Worm (Caenorhabditis elegans) whole organism, L1 larva: ENCODE results near the gene C05C10.8.

Experiments used
- C04F5.9 ChIP-seq: sonication (generic microtip); optimal IDR thresholded peaks from 2 replicates; lab custom pipeline; 2016; ENCODE audit warnings: missing genetic modification characterization, missing compliant biosample characterization
- C16A3.4 ChIP-seq: fragments of 150-350 bp; optimal IDR thresholded peaks from 2 replicates; lab custom pipeline; 2014; ENCODE audit warnings: missing biosample characterization, missing genetic modification characterization
- C34B4.2 ChIP-seq: sonication (generic microtip); optimal IDR thresholded peaks from 2 replicates; lab custom pipeline; 2017; ENCODE audit warnings: mild to moderate bottlenecking, missing genetic modification characterization, missing compliant biosample characterization
- F16B12.6 ChIP-seq: fragments of 150-350 bp; optimal IDR thresholded peaks from 2 replicates; lab custom pipeline; 2014; ENCODE audit warnings: missing biosample characterization, missing genetic modification characterization
- Y116A8C.19 ChIP-seq: sonication (generic microtip); optimal IDR thresholded peaks from 2 replicates; lab custom pipeline; 2016; ENCODE audit warnings: missing compliant biosample characterization, missing genetic modification characterization, borderline replicate concordance
- alr-1 ChIP-seq: fragments of 200-800 bp; sonication (Bioruptor generic); optimal IDR thresholded peaks from 2 replicates; lab custom pipeline; 2018; ENCODE audit warnings: borderline replicate concordance, mild to moderate bottlenecking, missing genetic modification characterization, missing compliant biosample characterization
- aly-2 ChIP-seq: fragments of 150-350 bp; optimal IDR thresholded peaks from 2 replicates; lab custom pipeline; 2014; ENCODE audit warnings: missing biosample characterization, missing genetic modification characterization
- blmp-1 ChIP-seq: fragments of 150-350 bp; optimal IDR thresholded peaks from 2 replicates; lab custom pipeline; 2014; ENCODE audit warnings: missing biosample characterization, missing genetic modification characterization
- ceh-8 ChIP-seq: fragments of 200-800 bp; sonication (Bioruptor generic); optimal IDR thresholded peaks from 2 replicates; lab custom pipeline; 2018; ENCODE audit warnings: mild to moderate bottlenecking, missing genetic modification characterization, moderate library complexity, missing compliant biosample characterization
- ceh-88 ChIP-seq: fragments of 200-800 bp; sonication (Bioruptor generic); IDR thresholded peaks from 2 replicates; pipeline ENCODE4 v1.3.6; 2022; ENCODE audit warnings: missing genetic modification characterization, missing compliant biosample characterization
- ceh-90 ChIP-seq: sonication (generic microtip); optimal IDR thresholded peaks from 2 replicates; lab custom pipeline; 2016; ENCODE audit warnings: missing genetic modification characterization, missing compliant biosample characterization
- dpl-1 ChIP-seq, 3 experiments: fragments of 150-350 bp in 2 of 3; sonication (generic microtip) in 1 of 3; optimal IDR thresholded peaks; 2 replicates each; lab custom pipeline; 2014 to 2017; ENCODE audit warnings: missing biosample characterization in 3 of 3, missing genetic modification characterization in 3 of 3, missing genetic modification reagents in 3 of 3
- efl-1 ChIP-seq, 4 experiments: fragments of 150-350 bp; optimal IDR thresholded peaks in 3 of 4; peaks in 1 of 4; 1 replicate in 1 of 4; 2 replicates in 3 of 4; lab custom pipeline; 2014; ENCODE audit warnings: missing biosample characterization in 2 of 4, missing genetic modification characterization in 2 of 4, missing genetic modification reagents in 2 of 4
- efl-3 ChIP-seq: fragments of 200-800 bp; sonication (Bioruptor generic); optimal IDR thresholded peaks from 2 replicates; lab custom pipeline; 2018; ENCODE audit warnings: mild to moderate bottlenecking, missing genetic modification characterization, missing compliant biosample characterization
- egl-13 ChIP-seq: sonication (generic microtip); optimal IDR thresholded peaks from 2 replicates; lab custom pipeline; 2016; ENCODE audit warnings: missing genotype, missing genetic modification reagents, missing genetic modification characterization, missing compliant biosample characterization
- egl-27 ChIP-seq, 2 experiments: fragments of 150-350 bp in 1 of 2; sonication (generic microtip); optimal IDR thresholded peaks; 3 replicates each; lab custom pipeline; 2017 to 2018; ENCODE audit warnings: missing biosample characterization in 2 of 2, missing genetic modification characterization in 2 of 2, missing genetic modification reagents in 2 of 2
- elt-2 ChIP-seq: sonication (generic microtip); optimal IDR thresholded peaks from 2 replicates; lab custom pipeline; 2016; ENCODE audit warnings: missing genetic modification characterization, mild to moderate bottlenecking, inconsistent platforms, missing compliant biosample characterization, missing genetic modification reagents
- fkh-10 ChIP-seq: sonication (generic microtip); optimal IDR thresholded peaks from 2 replicates; lab custom pipeline; 2017; ENCODE audit warnings: missing biosample characterization, missing genetic modification reagents, missing genetic modification characterization
- fkh-8 ChIP-seq: sonication (generic microtip); optimal IDR thresholded peaks from 2 replicates; lab custom pipeline; 2016; ENCODE audit warnings: mild to moderate bottlenecking, missing genetic modification characterization, missing compliant biosample characterization
- grh-1 ChIP-seq: fragments of 200-800 bp; sonication (Bioruptor generic); IDR thresholded peaks from 2 replicates; pipeline ENCODE4 v1.3.6; 2022; ENCODE audit warnings: missing genetic modification reagents, missing genetic modification characterization, missing compliant biosample characterization
- hlh-17 ChIP-seq: fragments of 200-800 bp; sonication (Bioruptor generic); optimal IDR thresholded peaks from 2 replicates; lab custom pipeline; 2018; ENCODE audit warnings: missing genetic modification characterization, mild to moderate bottlenecking, missing compliant biosample characterization, moderate library complexity, borderline replicate concordance
- hpl-2 ChIP-seq: fragments of 150-350 bp; optimal IDR thresholded peaks from 2 replicates; lab custom pipeline; 2014; ENCODE audit warnings: missing biosample characterization, missing genetic modification reagents, missing genetic modification characterization
- lin-14 ChIP-seq: fragments of 200-800 bp; sonication (Bioruptor generic); optimal IDR thresholded peaks from 2 replicates; lab custom pipeline; 2018; ENCODE audit warnings: mild to moderate bottlenecking, missing genetic modification characterization, moderate library complexity, missing compliant biosample characterization
- lin-35 ChIP-seq, 2 experiments: fragments of 150-350 bp; optimal IDR thresholded peaks; 2 replicates each; lab custom pipeline; 2014; ENCODE audit warnings: missing biosample characterization in 2 of 2, missing genetic modification characterization in 2 of 2, missing genetic modification reagents in 2 of 2
- lin-39 ChIP-seq: fragments of 150-350 bp; optimal IDR thresholded peaks from 2 replicates; lab custom pipeline; 2014; ENCODE audit warnings: missing biosample characterization, missing genetic modification reagents, missing genetic modification characterization
- lsy-2 ChIP-seq, 2 experiments: fragments of 150-350 bp; optimal IDR thresholded peaks; 2 replicates each; lab custom pipeline; 2014; ENCODE audit warnings: missing biosample characterization in 2 of 2, missing genetic modification characterization in 2 of 2
- mab-9 ChIP-seq: fragments of 200-800 bp; sonication (Bioruptor generic); IDR thresholded peaks from 2 replicates; pipeline ENCODE4 v1.3.6; 2022; ENCODE audit warnings: missing genetic modification reagents, missing genetic modification characterization, missing compliant biosample characterization
- mdl-1 ChIP-seq, 2 experiments: fragments of 150-350 bp; optimal IDR thresholded peaks; 2 replicates each; lab custom pipeline; 2014 to 2017; ENCODE audit warnings: missing biosample characterization in 2 of 2, missing genetic modification characterization in 2 of 2, inconsistent platforms in 1 of 2
- nhr-11 ChIP-seq: fragments of 150-350 bp; optimal IDR thresholded peaks from 2 replicates; lab custom pipeline; 2014; ENCODE audit warnings: missing biosample characterization, missing genetic modification characterization
- nhr-12 ChIP-seq: sonication (generic microtip); optimal IDR thresholded peaks from 2 replicates; lab custom pipeline; 2017; ENCODE audit warnings: missing biosample characterization, missing genetic modification characterization
- nhr-47 ChIP-seq: sonication (generic microtip); optimal IDR thresholded peaks from 2 replicates; lab custom pipeline; 2016; ENCODE audit warnings: mild to moderate bottlenecking, missing genetic modification characterization, moderate library complexity, missing compliant biosample characterization
- nhr-71 ChIP-seq: sonication (generic microtip); optimal IDR thresholded peaks from 2 replicates; lab custom pipeline; 2016; ENCODE audit warnings: mild to moderate bottlenecking, missing genetic modification characterization, moderate library complexity, missing compliant biosample characterization
- nhr-77 ChIP-seq: fragments of 150-350 bp; optimal IDR thresholded peaks from 2 replicates; lab custom pipeline; 2014; ENCODE audit warnings: missing biosample characterization, missing genetic modification characterization
- nhr-84 ChIP-seq: sonication (generic microtip); optimal IDR thresholded peaks from 2 replicates; lab custom pipeline; 2017; ENCODE audit warnings: missing biosample characterization, missing genetic modification characterization
- nhr-85 ChIP-seq: sonication (generic microtip); peaks from one replicate; lab custom pipeline; 2016; ENCODE audit warnings: missing genetic modification characterization, inconsistent platforms, missing compliant biosample characterization
- nhr-90 ChIP-seq: sonication (generic microtip); optimal IDR thresholded peaks from 2 replicates; lab custom pipeline; 2016; ENCODE audit warnings: mild to moderate bottlenecking, missing genetic modification characterization, missing compliant biosample characterization; ENCODE audit not compliant: poor library complexity
- pax-3 ChIP-seq: fragments of 200-800 bp; sonication (Bioruptor generic); optimal IDR thresholded peaks from 2 replicates; lab custom pipeline; 2018; ENCODE audit warnings: mild to moderate bottlenecking, missing genetic modification characterization, moderate library complexity, missing compliant biosample characterization
- rnt-1 ChIP-seq: sonication (generic microtip); optimal IDR thresholded peaks from 2 replicates; lab custom pipeline; 2016; ENCODE audit warnings: mild to moderate bottlenecking, missing genetic modification characterization, moderate library complexity, missing compliant biosample characterization
- skn-1 ChIP-seq: fragments of 150-350 bp; optimal IDR thresholded peaks from 2 replicates; lab custom pipeline; 2014; ENCODE audit warnings: missing biosample characterization, missing genetic modification characterization
- snpc-4 ChIP-seq: fragments of 150-350 bp; optimal IDR thresholded peaks from 2 replicates; lab custom pipeline; 2014; ENCODE audit warnings: missing biosample characterization, missing genetic modification characterization
- snu-23 ChIP-seq: sonication (generic microtip); optimal IDR thresholded peaks from 2 replicates; lab custom pipeline; 2016; ENCODE audit warnings: missing genetic modification characterization, missing compliant biosample characterization
- sup-37 ChIP-seq: fragments of 200-800 bp; sonication (Bioruptor generic); optimal IDR thresholded peaks from 2 replicates; lab custom pipeline; 2018; ENCODE audit warnings: mild to moderate bottlenecking, missing genetic modification characterization, missing compliant biosample characterization
- swsn-7 ChIP-seq: sonication (generic microtip); optimal IDR thresholded peaks from 2 replicates; lab custom pipeline; 2016; ENCODE audit warnings: missing genetic modification characterization, missing compliant biosample characterization
- tbx-2 ChIP-seq: sonication (generic microtip); optimal IDR thresholded peaks from 2 replicates; lab custom pipeline; 2016; ENCODE audit warnings: missing genetic modification characterization, missing compliant biosample characterization
- unc-130 ChIP-seq: fragments of 150-350 bp; optimal IDR thresholded peaks from 2 replicates; lab custom pipeline; 2017; ENCODE audit warnings: missing biosample characterization, missing genetic modification characterization, inconsistent platforms

C05C10.8 gene

DNA sequence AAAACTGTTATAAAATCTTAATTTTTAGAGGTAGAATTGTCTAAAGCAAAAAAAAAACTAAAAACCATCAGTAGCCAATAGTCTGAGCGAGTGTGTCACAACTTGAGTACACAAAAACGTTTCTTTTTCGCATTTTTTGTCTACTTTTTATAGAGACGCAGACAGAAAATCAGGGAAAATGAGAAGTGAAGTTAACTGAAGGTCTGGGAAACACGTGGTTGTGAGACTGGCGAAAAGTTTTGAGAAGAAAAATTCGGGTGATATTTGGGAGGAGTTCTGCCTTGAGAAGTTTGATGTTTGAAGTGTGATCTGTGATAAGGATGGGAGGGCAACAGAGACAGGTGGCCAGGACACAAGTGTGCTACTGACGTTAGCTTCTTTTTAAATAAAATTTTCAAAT is 19.8 kb upstream of the C05C10.8 start (continued):
- TF ChIP-seq lin-14 (GFP tag; lab: Kevin White, UChicago) (peak; percentile 97), F16B12.6 (tag; lab: Kevin White, UChicago) (no peak), pax-3 (no peak), unc-130 (tag; lab: Kevin White, UChicago) (peak; percentile 60), efl-3 (GFP tag; lab: Kevin White, UChicago) (no peak), skn-1 (tag; lab: Kevin White, UChicago) (peak; percentile 51), tbx-2 (tag; lab: Kevin White, UChicago) (peak; percentile 80), mdl-1 (tag; optimal IDR thresholded peaks at IDR 0.05; lab: Kevin White, UChicago) (peak; percentile 37 to 98), snu-23 (GFP tag; lab: Kevin White, UChicago) (peak; percentile 94), nhr-84 (tag; lab: Kevin White, UChicago) (peak; percentile 37), lsy-2 (tag; optimal IDR thresholded peaks at IDR 0.05; lab: Kevin White, UChicago) (peak; percentile 80 to 89), nhr-11 (tag; lab: Kevin White, UChicago) (peak; percentile 88), grh-1 (GFP tag; lab: Robert Waterston, UW) (0 out of 2 replicates have a peak, but pooled peaks have one; percentile 8), dpl-1 (GFP tag; optimal IDR thresholded peaks at IDR 0.05; lab: Kevin White, UChicago) (peak; percentile 56 to 71 (median 66)), nhr-90 (peak; percentile 83), C16A3.4 (tag; lab: Kevin White, UChicago) (peak; percentile 86), nhr-71 (tag; lab: Kevin White, UChicago) (peak; percentile 97), lin-35 (GFP tag; optimal IDR thresholded peaks at IDR 0.05; lab: Kevin White, UChicago) (peak; percentile 75 to 87), nhr-47 (tag; lab: Kevin White, UChicago) (peak; percentile 75), nhr-12 (tag; lab: Kevin White, UChicago) (no peak), C34B4.2 (no peak), alr-1 (no peak), swsn-7 (tag; lab: Kevin White, UChicago) (peak; percentile 59), egl-13 (tag; lab: Kevin White, UChicago) (no peak), aly-2 (tag; lab: Kevin White, UChicago) (no peak)

ce11 chrII:9936859-9937258 is 19.1 kb upstream of the C05C10.8 start, which contains the start of gene C05C10.3:
Gene C05C10.3 (minus strand): TSS chrII:9936893.
- TF ChIP-seq C04F5.9 (tag; lab: Kevin White, UChicago) = no peak
- no peak for TF ChIP-seq nhr-47 (tag; lab: Kevin White, UChicago)
- TF ChIP-seq lin-39 (tag; lab: Kevin White, UChicago) = no peak
- TF ChIP-seq efl-1 (optimal IDR thresholded peaks at IDR 0.05; lab: Kevin White, UChicago) = no peak
- peak in 1 of 2 experiments; percentile 16 for TF ChIP-seq efl-1 (GFP tag; optimal IDR thresholded peaks at IDR 0.05 in 1 of 2; lab: Kevin White, UChicago)
- no peak for TF ChIP-seq hpl-2 (GFP tag; lab: Kevin White, UChicago)
- TF ChIP-seq, all 84 proteins: peak for 1

- TF ChIP-seq nhr-85 (tag; lab: Kevin White, UChicago) = peak; percentile 62
- no peak for TF ChIP-seq egl-27 (tag; optimal IDR thresholded peaks at IDR 0.05; lab: Kevin White, UChicago)
Measured at ce11 chrII:9935664-9936063, 17.9 kb upstream of the C05C10.8 start.

- TF ChIP-seq nhr-77 (tag; lab: Kevin White, UChicago) (no peak), fkh-8 (no peak), nhr-47 (tag; lab: Kevin White, UChicago) (no peak), fkh-10 (GFP tag; lab: Kevin White, UChicago) (no peak), efl-3 (GFP tag; lab: Kevin White, UChicago) (no peak), sup-37 (GFP tag; lab: Kevin White, UChicago) (no peak), rnt-1 (tag; lab: Kevin White, UChicago) (peak; percentile 0), blmp-1 (tag; lab: Kevin White, UChicago) (no peak), ceh-8 (GFP tag; lab: Kevin White, UChicago) (no peak), snpc-4 (tag; lab: Kevin White, UChicago) (no peak), hlh-17 (no peak), elt-2 (tag; lab: Kevin White, UChicago) (peak; percentile 63), mab-9 (GFP tag; lab: Robert Waterston, UW) (no peak), C04F5.9 (tag; lab: Kevin White, UChicago) (no peak), hpl-2 (GFP tag; lab: Kevin White, UChicago) (no peak), snu-23 (GFP tag; lab: Kevin White, UChicago) (no peak), unc-130 (tag; lab: Kevin White, UChicago) (no peak), Y116A8C.19 (tag; lab: Kevin White, UChicago) (no peak), ceh-90 (tag; lab: Kevin White, UChicago) (no peak), ceh-88 (no peak), alr-1 (no peak)
Measured at ce11 chrII:9935044-9935599, 17.3 kb upstream of the C05C10.8 start.
